Fruit fly (Drosophila melanogaster): ENCODE measurements around the gene CG14566.

The CG14566 gene

DNA sequence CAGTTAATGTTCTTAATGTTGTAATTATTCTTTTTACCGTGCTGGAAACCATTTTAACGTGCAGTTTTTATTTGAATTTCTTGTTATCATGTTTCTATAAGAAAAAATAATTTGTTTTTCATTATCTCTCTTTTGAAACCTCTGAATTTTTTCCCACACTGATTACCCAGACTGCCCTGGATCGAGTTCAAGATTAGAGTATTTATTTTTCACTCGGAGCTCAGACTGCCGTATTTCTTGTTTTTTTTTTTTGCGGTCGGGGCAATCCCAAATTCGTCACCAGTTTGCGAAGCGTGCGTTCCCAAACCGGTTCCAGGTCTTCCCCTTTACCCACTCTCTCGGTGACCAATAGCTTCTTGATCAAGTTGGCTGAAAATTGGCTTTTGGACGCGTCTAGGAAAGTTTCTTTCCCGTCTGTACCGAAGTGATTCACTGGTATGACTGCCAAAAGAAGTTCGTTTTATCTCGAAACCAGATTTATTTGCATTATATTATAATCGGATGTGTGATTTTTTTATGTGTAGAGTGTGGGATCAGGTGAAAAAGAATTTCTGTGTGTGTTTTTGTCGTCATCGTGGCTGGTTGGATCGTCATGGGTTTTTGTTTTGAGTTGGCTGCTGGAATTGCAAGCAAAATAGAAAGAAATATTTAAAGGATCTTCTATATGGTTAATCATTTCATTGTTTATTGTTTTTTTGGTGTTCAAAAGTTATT is 935 bp downstream of the CG14566 start (continued):
- TF ChIP-seq Atf6 (GFP tag; IDR thresholded peaks at IDR 0.05) = no peak
- TF ChIP-seq run (tag; optimal IDR thresholded peaks at IDR 0.05) = no peak
- no peak for TF ChIP-seq dm (GFP tag; optimal IDR thresholded peaks at IDR 0.05)
- TF ChIP-seq dan (GFP tag; IDR thresholded peaks at IDR 0.05) = no peak
- no peak for TF ChIP-seq Med (GFP tag)
- 0 out of 2 replicates have a peak, but pooled peaks have one; percentile 11 for TF ChIP-seq CG32772 (GFP tag; IDR thresholded peaks at IDR 0.05)
- no peak for TF ChIP-seq crol (GFP tag; IDR thresholded peaks at IDR 0.05)
- TF ChIP-seq CG6175 (GFP tag; IDR thresholded peaks at IDR 0.05) = no peak
- TF ChIP-seq CG10431 (GFP tag; optimal IDR thresholded peaks at IDR 0.05) = no peak
- TF ChIP-seq nmo (GFP tag; optimal IDR thresholded peaks at IDR 0.05) = no peak
- TF ChIP-seq stc (GFP tag; IDR thresholded peaks at IDR 0.05) = no peak

DNA sequence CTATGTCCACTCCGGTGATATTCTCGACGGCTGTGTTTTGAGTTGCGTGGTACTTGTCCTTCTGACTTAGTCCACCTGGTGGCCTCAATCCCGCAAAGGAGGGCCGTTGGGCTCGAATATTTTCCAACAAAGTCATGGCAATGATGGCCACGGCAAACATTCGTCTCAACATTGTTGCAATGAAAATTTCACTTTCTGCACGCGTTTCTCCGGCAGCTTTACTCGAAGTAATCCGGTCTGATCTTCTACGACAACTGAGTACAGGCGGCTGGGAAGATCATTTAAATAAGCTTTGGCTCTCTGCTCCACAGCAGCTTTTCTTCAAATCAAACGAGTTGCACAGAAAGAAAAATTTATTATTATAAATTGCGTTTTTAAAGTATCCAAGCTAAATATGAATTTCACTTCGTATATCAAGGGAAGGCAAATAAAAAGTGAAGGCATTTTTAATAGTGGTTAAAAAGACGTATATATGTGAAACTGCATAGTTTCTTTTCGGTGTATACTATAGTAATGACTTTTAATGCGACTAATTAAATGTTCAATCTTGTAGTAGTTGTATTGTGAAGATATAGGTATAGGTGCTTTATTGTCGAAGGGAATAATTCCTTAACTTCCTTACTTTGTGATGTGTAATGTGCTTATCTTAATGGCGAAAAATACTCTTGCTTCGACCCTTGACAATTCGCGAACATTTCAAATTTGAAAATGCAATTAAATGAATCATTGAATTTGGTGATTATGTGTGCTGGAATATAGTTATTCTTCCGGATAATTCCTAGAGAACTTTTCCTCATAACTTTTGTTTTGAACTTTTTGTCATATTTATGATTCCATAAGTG is 1.7 kb downstream of the CG14566 start, which contains the start of gene CG14567:
TSS of gene CG14567 (minus strand) at position 256 of the 842 bp plus-strand sequence.
- TF ChIP-seq pum (GFP tag; optimal IDR thresholded peaks at IDR 0.05) (no peak), CG30403 (GFP tag; optimal IDR thresholded peaks at IDR 0.05) (peak; percentile 16), sisA (GFP tag; IDR thresholded peaks at IDR 0.05) (peak; percentile 22; the same call in 1 of the 2 replicates), phol (tag; optimal IDR thresholded peaks at IDR 0.05) (peak; percentile 41), CG15514 (GFP tag; optimal IDR thresholded peaks at IDR 0.05) (no peak), CG2712 (tag; optimal IDR thresholded peaks at IDR 0.05) (peak; percentile 43), CG12219 (GFP tag; optimal IDR thresholded peaks at IDR 0.05) (no peak), CG17361 (GFP tag; IDR thresholded peaks at IDR 0.05) (0 out of 3 replicates have a peak, but pooled peaks have one; percentile 10), CG6765 (GFP tag; optimal IDR thresholded peaks at IDR 0.05) (no peak), CG11398 (GFP tag; optimal IDR thresholded peaks at IDR 0.05) (no peak), Abd-B (GFP tag; optimal IDR thresholded peaks at IDR 0.05) (peak; percentile 56), CG10366 (GFP tag; IDR thresholded peaks at IDR 0.05) (peak; percentile 21; the same call in 1 of the 2 replicates), CG42726 (GFP tag; IDR thresholded peaks at IDR 0.05; ENCODE audit: partially characterized antibody) (no peak), CG13424 (tag; optimal IDR thresholded peaks at IDR 0.05) (no peak), CG4424 (GFP tag; optimal IDR thresholded peaks at IDR 0.05) (peak; percentile 21), Atf6 (GFP tag; IDR thresholded peaks at IDR 0.05) (peak; percentile 55; the same call in 1 of the 2 replicates), HmgZ (tag; optimal IDR thresholded peaks at IDR 0.05) (no peak), ind (GFP tag; optimal IDR thresholded peaks at IDR 0.05) (peak; percentile 11), dpn (GFP tag; optimal IDR thresholded peaks at IDR 0.05) (peak in 1 of 2 experiments; percentile 8), tap (tag; optimal IDR thresholded peaks at IDR 0.05) (peak; percentile 8), Stat92E (GFP tag; optimal IDR thresholded peaks at IDR 0.05) (no peak), dysf (GFP tag; IDR thresholded peaks at IDR 0.05) (peak; percentile 46; the same call in 1 of the 3 replicates), CG14441 (GFP tag; IDR thresholded peaks at IDR 0.05) (peak; percentile 36; the same call in 1 of the 2 replicates), Med (GFP tag) (peak; percentile 47), CG3065 (GFP tag; optimal IDR thresholded peaks at IDR 0.05) (no peak), bsh (GFP tag; optimal IDR thresholded peaks at IDR 0.05) (peak in 1 of 2 experiments; percentile 55), NfI (GFP tag; optimal IDR thresholded peaks at IDR 0.05) (no peak), HLH54F (GFP tag; optimal IDR thresholded peaks at IDR 0.05) (no peak), wek (GFP tag; optimal IDR thresholded peaks at IDR 0.05) (no peak), Tbp (GFP tag; optimal IDR thresholded peaks at IDR 0.05) (no peak), hkb (optimal IDR thresholded peaks at IDR 0.05) (no peak), hkb (GFP tag; IDR thresholded peaks at IDR 0.05) (peak; percentile 44; the same call in 1 of the 2 replicates), lbe (GFP tag; optimal IDR thresholded peaks at IDR 0.05) (no peak), CG12391 (tag; optimal IDR thresholded peaks at IDR 0.05) (peak; percentile 36), Hr51 (GFP tag; optimal IDR thresholded peaks at IDR 0.05) (peak in 1 of 2 experiments; percentile 59), wdn (GFP tag; IDR thresholded peaks at IDR 0.05) (no peak), Eip74EF (GFP tag; optimal IDR thresholded peaks at IDR 0.05) (no peak)
